Fruit fly (Drosophila melanogaster) whole organism, embryonic: Measurements from ENCODE around the gene Polr1C.

Source experiments
- Aef1 ChIP-seq: fragments of 200-800 bp; sonication (Bioruptor generic); IDR thresholded peaks from 3 replicates; pipeline ENCODE4 v1.3.6; 2022; ENCODE audit warnings: missing biosample characterization, missing genetic modification characterization
- B-H1 ChIP-seq: fragments of 200-800 bp; sonication (Bioruptor generic); IDR thresholded peaks from 3 replicates; pipeline ENCODE4 v1.3.6; 2022; ENCODE audit warnings: missing biosample characterization, missing genetic modification characterization
- Blimp-1 ChIP-seq: fragments of 200-800 bp; sonication (Bioruptor generic); optimal IDR thresholded peaks from 3 replicates; lab custom pipeline; 2018; ENCODE audit warnings: missing biosample characterization, missing genetic modification characterization, mild to moderate bottlenecking, moderate library complexity, missing genetic modification reagents
- CG10147 ChIP-seq: fragments of 200-800 bp; sonication (Bioruptor generic); optimal IDR thresholded peaks from 2 replicates; lab custom pipeline; 2019; ENCODE audit warnings: missing biosample characterization, mild to moderate bottlenecking, missing genetic modification characterization, moderate library complexity
- CG10959 ChIP-seq: fragments of 200-800 bp; sonication (Bioruptor generic); IDR thresholded peaks from 2 replicates; pipeline ENCODE4 v1.3.6; 2022; ENCODE audit warnings: missing biosample characterization, missing genetic modification characterization
- CG14441 ChIP-seq: fragments of 200-800 bp; sonication (Bioruptor generic); IDR thresholded peaks from 2 replicates; pipeline ENCODE4 v1.3.6; 2022; ENCODE audit warnings: missing biosample characterization, missing genetic modification characterization
- CG17328 ChIP-seq: fragments of 200-800 bp; sonication (Bioruptor generic); IDR thresholded peaks from 2 replicates; pipeline ENCODE4 v1.3.6; 2022; ENCODE audit warnings: missing biosample characterization, missing genetic modification characterization
- CG17361 ChIP-seq: fragments of 200-800 bp; sonication (Bioruptor generic); IDR thresholded peaks from 3 replicates; pipeline ENCODE4 v1.3.6; 2022; ENCODE audit warnings: missing biosample characterization, missing genetic modification characterization
- CG1792 ChIP-seq: fragments of 200-800 bp; sonication (Bioruptor generic); optimal IDR thresholded peaks from 2 replicates; lab custom pipeline; 2016; ENCODE audit warnings: missing biosample characterization, missing genetic modification characterization
- CG3995 ChIP-seq: fragments of 200-800 bp; sonication (Bioruptor generic); optimal IDR thresholded peaks from 3 replicates; lab custom pipeline; 2016; ENCODE audit warnings: missing biosample characterization, missing genetic modification characterization
- CG4404 ChIP-seq: fragments of 200-800 bp; sonication (Bioruptor generic); IDR thresholded peaks from 2 replicates; pipeline ENCODE4 v1.3.6; 2022; ENCODE audit warnings: missing biosample characterization, missing genetic modification characterization
- CG5953 ChIP-seq: fragments of 200-800 bp; sonication (Bioruptor generic); IDR thresholded peaks from 2 replicates; pipeline ENCODE4 v1.3.6; 2022; ENCODE audit warnings: missing biosample characterization, missing genetic modification characterization
- CG7357 ChIP-seq: fragments of 200-800 bp; sonication (Bioruptor generic); IDR thresholded peaks from 3 replicates; pipeline ENCODE4 v1.3.6; 2022; ENCODE audit warnings: missing biosample characterization, missing genetic modification characterization
- CG7786 ChIP-seq: fragments of 200-800 bp; sonication (Bioruptor generic); optimal IDR thresholded peaks from 2 replicates; lab custom pipeline; 2016; ENCODE audit warnings: missing biosample characterization, missing genetic modification characterization
- CG7839 ChIP-seq: fragments of 200-800 bp; sonication (Bioruptor generic); optimal IDR thresholded peaks from 3 replicates; lab custom pipeline; 2018; ENCODE audit warnings: missing biosample characterization, mild to moderate bottlenecking, missing genetic modification characterization, moderate library complexity
- CG8478 ChIP-seq: fragments of >200 bp; optimal IDR thresholded peaks from 2 replicates; lab custom pipeline; 2018
- CG8944 ChIP-seq: fragments of 200-800 bp; sonication (Bioruptor generic); optimal IDR thresholded peaks from 3 replicates; lab custom pipeline; 2016; ENCODE audit warnings: missing biosample characterization, missing genetic modification characterization
- CG9876 ChIP-seq: fragments of 200-800 bp; sonication (Bioruptor generic); optimal IDR thresholded peaks from 2 replicates; lab custom pipeline; 2016; ENCODE audit warnings: missing biosample characterization, missing genetic modification characterization
- Fer1 ChIP-seq: fragments of 200-800 bp; sonication (Bioruptor generic); optimal IDR thresholded peaks from 2 replicates; lab custom pipeline; 2017; ENCODE audit warnings: missing biosample characterization, mild to moderate bottlenecking, missing genetic modification characterization
- H2.0 ChIP-seq: fragments of 200-800 bp; sonication (Bioruptor generic); IDR thresholded peaks from 2 replicates; pipeline ENCODE4 v1.3.6; 2022; ENCODE audit warnings: missing biosample characterization, missing genetic modification characterization
- HLH3B ChIP-seq: fragments of 200-800 bp; sonication (Bioruptor generic); IDR thresholded peaks from 2 replicates; pipeline ENCODE4 v1.3.6; 2022; ENCODE audit warnings: missing biosample characterization, missing genetic modification characterization
- Hey ChIP-seq: fragments of 200-800 bp; sonication (Bioruptor generic); optimal IDR thresholded peaks from 3 replicates; lab custom pipeline; 2018; ENCODE audit warnings: missing biosample characterization, mild to moderate bottlenecking, missing genetic modification characterization
- HmgD ChIP-seq: fragments of 200-800 bp; sonication (Bioruptor generic); optimal IDR thresholded peaks from 3 replicates; lab custom pipeline; 2016; ENCODE audit warnings: missing biosample characterization, missing genetic modification characterization
- Hr3 ChIP-seq: fragments of 200-800 bp; sonication (Bioruptor generic); optimal IDR thresholded peaks from 3 replicates; lab custom pipeline; 2016; ENCODE audit warnings: missing biosample characterization, missing genetic modification characterization
- Lhr ChIP-seq: fragments of 200-800 bp; sonication (Bioruptor generic); optimal IDR thresholded peaks from 3 replicates; lab custom pipeline; 2017; ENCODE audit warnings: mild to moderate bottlenecking, missing biosample characterization, missing genetic modification reagents, missing genetic modification characterization
- MTF-1 ChIP-seq: fragments of 200-800 bp; sonication (Bioruptor generic); optimal IDR thresholded peaks from 2 replicates; lab custom pipeline; 2018; ENCODE audit warnings: missing biosample characterization, mild to moderate bottlenecking, missing genetic modification characterization, borderline replicate concordance
- Nf-YB ChIP-seq: fragments of 200-800 bp; sonication (Bioruptor generic); optimal IDR thresholded peaks from 3 replicates; lab custom pipeline; 2019; ENCODE audit warnings: missing biosample characterization, mild to moderate bottlenecking, missing genetic modification characterization, moderate library complexity
- Oaz ChIP-seq: fragments of 200-800 bp; sonication (Bioruptor generic); IDR thresholded peaks from 2 replicates; pipeline ENCODE4 v1.3.6; 2022; ENCODE audit warnings: missing biosample characterization, missing genetic modification characterization
- Pdp1 ChIP-seq, 2 experiments: fragments of 200-800 bp; sonication (Bioruptor generic); optimal IDR thresholded peaks; 3 replicates each; lab custom pipeline; 2016; ENCODE audit warnings: missing biosample characterization in 2 of 2, missing genetic modification characterization in 2 of 2, mild to moderate bottlenecking in 1 of 2, moderate library complexity in 1 of 2
- Rx ChIP-seq: fragments of 200-800 bp; sonication (Bioruptor generic); IDR thresholded peaks from 2 replicates; pipeline ENCODE4 v1.3.6; 2022; ENCODE audit warnings: missing biosample characterization, missing genetic modification characterization
- TFAM ChIP-seq: fragments of 200-800 bp; sonication (Bioruptor generic); optimal IDR thresholded peaks from 2 replicates; lab custom pipeline; 2017; ENCODE audit warnings: missing biosample characterization, missing genetic modification characterization, inconsistent platforms
- Usf ChIP-seq: fragments of 200-800 bp; sonication (Bioruptor generic); optimal IDR thresholded peaks from 2 replicates; lab custom pipeline; 2017; ENCODE audit warnings: missing genotype, missing biosample characterization, missing genetic modification characterization
- ac ChIP-seq: fragments of 200-800 bp; sonication (Bioruptor generic); optimal IDR thresholded peaks from 3 replicates; lab custom pipeline; 2017; ENCODE audit warnings: missing biosample characterization, mild to moderate bottlenecking, missing genetic modification characterization
- ara ChIP-seq: fragments of 200-800 bp; sonication (Bioruptor generic); IDR thresholded peaks from 2 replicates; pipeline ENCODE4 v1.3.6; 2022; ENCODE audit warnings: missing biosample characterization, missing genetic modification characterization
- chif ChIP-seq, 2 experiments: fragments of 200-800 bp; sonication (Bioruptor generic); optimal IDR thresholded peaks; 3 replicates each; lab custom pipeline; 2016; ENCODE audit warnings: missing biosample characterization in 2 of 2, missing genetic modification characterization in 2 of 2
- dati ChIP-seq: fragments of 200-800 bp; sonication (Bioruptor generic); IDR thresholded peaks from 2 replicates; pipeline ENCODE4 v1.3.6; 2022; ENCODE audit warnings: missing biosample characterization, missing genetic modification characterization
- fd96Cb ChIP-seq: fragments of 200-800 bp; sonication (Bioruptor generic); optimal IDR thresholded peaks from 2 replicates; lab custom pipeline; 2018; ENCODE audit warnings: missing biosample characterization, mild to moderate bottlenecking, missing genetic modification characterization, moderate library complexity
- gfzf ChIP-seq: fragments of 200-800 bp; sonication (Bioruptor generic); optimal IDR thresholded peaks from 2 replicates; lab custom pipeline; 2016; ENCODE audit warnings: missing biosample characterization, mild to moderate bottlenecking, missing genetic modification characterization, moderate library complexity
- hbn ChIP-seq: fragments of 200-800 bp; sonication (Bioruptor generic); IDR thresholded peaks from 2 replicates; pipeline ENCODE4 v1.3.6; 2022; ENCODE audit warnings: missing biosample characterization, missing genetic modification characterization; ENCODE audit not compliant: partially characterized antibody
- her ChIP-seq: fragments of 200-800 bp; sonication (Bioruptor generic); optimal IDR thresholded peaks from 2 replicates; lab custom pipeline; 2016; ENCODE audit warnings: missing biosample characterization, missing genetic modification characterization
- knrl ChIP-seq: fragments of 200-800 bp; sonication (Bioruptor generic); IDR thresholded peaks from 3 replicates; pipeline ENCODE4 v1.3.6; 2022; ENCODE audit warnings: missing biosample characterization, missing genetic modification characterization; ENCODE audit not compliant: partially characterized antibody
- lilli ChIP-seq: fragments of 200-800 bp; sonication (Bioruptor generic); optimal IDR thresholded peaks from 3 replicates; lab custom pipeline; 2016; ENCODE audit warnings: missing biosample characterization, missing genetic modification characterization
- peb ChIP-seq: fragments of 200-800 bp; sonication (Bioruptor generic); IDR thresholded peaks from 2 replicates; pipeline ENCODE4 v1.3.6; 2022; ENCODE audit warnings: missing biosample characterization, missing genetic modification characterization
- schlank ChIP-seq: fragments of 200-800 bp; sonication (Bioruptor generic); optimal IDR thresholded peaks from 2 replicates; lab custom pipeline; 2018; ENCODE audit warnings: missing biosample characterization, mild to moderate bottlenecking, missing genetic modification characterization
- sens-2 ChIP-seq: fragments of 200-800 bp; sonication (Bioruptor generic); IDR thresholded peaks from 2 replicates; pipeline ENCODE4 v1.3.6; 2022; ENCODE audit warnings: missing biosample characterization, missing genetic modification characterization
- sisA ChIP-seq: fragments of 200-800 bp; sonication (Bioruptor generic); IDR thresholded peaks from 2 replicates; pipeline ENCODE4 v1.3.6; 2022; ENCODE audit warnings: missing biosample characterization, missing genetic modification characterization
- slou ChIP-seq: fragments of 200-800 bp; sonication (Bioruptor generic); optimal IDR thresholded peaks from 3 replicates; lab custom pipeline; 2016; ENCODE audit warnings: missing biosample characterization, missing genetic modification characterization
- slp2 ChIP-seq: fragments of 200-800 bp; sonication (Bioruptor generic); optimal IDR thresholded peaks from 2 replicates; lab custom pipeline; 2016; ENCODE audit warnings: missing biosample characterization, missing genetic modification characterization
- unpg ChIP-seq: fragments of 200-800 bp; sonication (Bioruptor generic); optimal IDR thresholded peaks from 3 replicates; lab custom pipeline; 2018; ENCODE audit warnings: missing biosample characterization, mild to moderate bottlenecking, missing genetic modification characterization, moderate library complexity
- zf30C ChIP-seq: fragments of 200-800 bp; sonication (Bioruptor generic); optimal IDR thresholded peaks from 3 replicates; lab custom pipeline; 2018; ENCODE audit warnings: missing biosample characterization, mild to moderate bottlenecking, missing genetic modification characterization

Gene Polr1C

dm6 chr2L:5000287-5000871 lies 31.6 kb downstream of the Polr1C start (continued):
- TF ChIP-seq gfzf (no peak), CG10147 (GFP tag; lab: Kevin White, UChicago) (peak; percentile 74), CG1792 (peak; percentile 9), Blimp-1 (GFP tag; lab: Kevin White, UChicago) (peak; percentile 73), Nf-YB (GFP tag; lab: Kevin White, UChicago) (peak; percentile 75), slou (GFP tag; lab: Kevin White, UChicago) (peak; percentile 44), ara (peak; percentile 80), CG7839 (tag; lab: Kevin White, UChicago) (peak; percentile 88), slp2 (GFP tag; lab: Kevin White, UChicago) (peak; percentile 62), MTF-1 (GFP tag; lab: Kevin White, UChicago) (peak; percentile 28), CG17361 (GFP tag; lab: Robert Waterston, UW) (peak; percentile 84), CG7357 (GFP tag; lab: Robert Waterston, UW) (peak; percentile 72), peb (GFP tag; lab: Robert Waterston, UW) (peak; percentile 78), sisA (GFP tag; lab: Robert Waterston, UW) (peak; percentile 82), unpg (GFP tag; lab: Kevin White, UChicago) (peak; percentile 79), lilli (GFP tag; lab: Kevin White, UChicago) (peak; percentile 86), fd96Cb (tag; lab: Kevin White, UChicago) (peak; percentile 80), zf30C (GFP tag; lab: Kevin White, UChicago) (no peak), CG8478 (lab: Kevin White, UChicago) (no peak), Hey (tag; lab: Kevin White, UChicago) (peak; percentile 17), CG3995 (GFP tag; lab: Kevin White, UChicago) (peak; percentile 30), dati (GFP tag; lab: Robert Waterston, UW) (0 out of 2 replicates have a peak, but pooled peaks have one; percentile 3), HmgD (peak; percentile 69), schlank (peak; percentile 46), Hr3 (GFP tag; lab: Kevin White, UChicago) (peak; percentile 68), Usf (GFP tag; lab: Kevin White, UChicago) (peak; percentile 64), chif (GFP tag; optimal IDR thresholded peaks at IDR 0.05; lab: Kevin White, UChicago) (peak; percentile 74 to 85), CG7786 (GFP tag; lab: Kevin White, UChicago) (peak; percentile 79), CG8944 (GFP tag; lab: Kevin White, UChicago) (peak; percentile 44), Fer1 (GFP tag; lab: Kevin White, UChicago) (peak; percentile 86), H2.0 (GFP tag; lab: Robert Waterston, UW) (peak; percentile 62), Pdp1 (GFP tag; optimal IDR thresholded peaks at IDR 0.05; lab: Kevin White, UChicago) (peak; percentile 56 to 85), HLH3B (peak; percentile 84), ac (GFP tag; lab: Kevin White, UChicago) (peak; percentile 82), CG9876 (GFP tag; lab: Kevin White, UChicago) (peak; percentile 49), her (GFP tag; lab: Kevin White, UChicago) (peak; percentile 46), Oaz (peak; percentile 58)
- TF ChIP-seq, all 482 proteins: peak for 394

DNA sequence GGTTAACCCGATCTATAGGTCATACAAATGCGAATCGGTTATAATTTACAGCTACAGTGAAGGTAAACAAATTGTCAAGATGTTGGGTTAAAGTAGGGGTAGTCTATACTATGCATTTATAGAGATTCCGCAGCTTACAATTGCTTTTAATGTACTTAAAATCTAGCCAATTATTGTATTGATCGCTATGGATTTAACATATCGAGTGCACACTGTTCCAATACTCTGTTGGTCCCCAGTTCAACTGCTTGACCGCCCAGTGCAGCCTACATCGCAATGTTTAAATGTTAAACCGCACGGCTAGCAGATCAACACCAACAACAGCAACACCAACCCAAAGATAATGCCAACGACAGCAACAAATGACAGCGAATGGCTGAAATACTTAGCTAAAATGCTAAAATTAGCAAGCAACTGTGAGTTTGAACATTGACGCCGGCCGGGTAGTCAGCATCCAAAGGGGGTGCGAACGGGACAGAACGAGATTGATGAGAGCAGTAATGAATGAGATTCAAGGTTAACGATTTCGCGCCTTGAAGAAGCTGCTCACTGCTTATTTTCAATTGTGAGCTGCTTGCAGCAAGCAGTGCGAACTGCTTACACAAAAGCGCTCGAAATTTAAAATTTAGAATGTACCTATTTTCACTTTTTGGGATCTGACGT lies 32.2 kb downstream of the Polr1C start:
- TF ChIP-seq hbn (GFP tag; lab: Robert Waterston, UW) = no peak
- peak; percentile 36; the same call in 1 of the 2 replicates for TF ChIP-seq sens-2 (GFP tag; lab: Robert Waterston, UW)
- peak; percentile 63; the same call in 1 of the 3 replicates for TF ChIP-seq knrl
- peak; percentile 5; the same call in 1 of the 3 replicates for TF ChIP-seq CG17361 (GFP tag; lab: Robert Waterston, UW)
- peak; percentile 76 for TF ChIP-seq Rx (GFP tag; lab: Robert Waterston, UW)
- TF ChIP-seq CG17328 (GFP tag; lab: Robert Waterston, UW) = peak; percentile 64
- no peak for TF ChIP-seq TFAM (GFP tag; lab: Kevin White, UChicago)
- peak; percentile 39 for TF ChIP-seq B-H1 (GFP tag; lab: Robert Waterston, UW)
- TF ChIP-seq CG14441 = peak; percentile 65
- no peak for TF ChIP-seq Lhr (GFP tag; lab: Kevin White, UChicago)
- peak; percentile 28 for TF ChIP-seq Aef1 (GFP tag; lab: Robert Waterston, UW)
- peak; percentile 29; the same call in 1 of the 2 replicates for TF ChIP-seq CG4404 (GFP tag; lab: Robert Waterston, UW)
- TF ChIP-seq CG10959 (GFP tag; lab: Robert Waterston, UW) = peak; percentile 29
- TF ChIP-seq CG5953 (GFP tag; lab: Robert Waterston, UW) = peak; percentile 52; the same call in 1 of the 2 replicates
